Worm (Caenorhabditis elegans) whole organism, dauer: ENCODE results near the gene set-13.

ENCODE experiments used
- unc-62 ChIP-seq: sonication (generic microtip); optimal IDR thresholded peaks from 2 replicates; lab custom pipeline; 2017; ENCODE audit warnings: missing biosample characterization, missing genetic modification reagents, missing genetic modification characterization

The set-13 gene

ce11 chrII:2859873-2860821, 43.4 kb downstream of the set-13 start:
- no peak for TF ChIP-seq unc-62 (GFP tag; lab: Kevin White, UChicago)

- TF ChIP-seq unc-62 (GFP tag; lab: Kevin White, UChicago), result no peak
Measured at ce11 chrII:2861385-2862099, 44.8 kb downstream of the set-13 start.

ce11 chrII:2862557-2863035, 45.8 kb downstream of the set-13 start:
- no peak for TF ChIP-seq unc-62 (GFP tag; lab: Kevin White, UChicago)

- TF ChIP-seq unc-62 (GFP tag; lab: Kevin White, UChicago), result no peak
Measured at ce11 chrII:2864229-2864628, 47.5 kb downstream of the set-13 start, which contains the start of gene Y110A2AL.5. Y110A2AL.5 (plus strand) TSS chrII:2864529.

ce11 chrII:2865355-2865754, 48.6 kb downstream of the set-13 start:
- TF ChIP-seq unc-62 (GFP tag; lab: Kevin White, UChicago), result no peak

- no peak for TF ChIP-seq unc-62 (GFP tag; lab: Kevin White, UChicago)
Measured at ce11 chrII:2866541-2867124, 49.9 kb downstream of the set-13 start, which contains the start of the genes Y110A2AL.9 and Y110A2AL.3. Y110A2AL.9 (minus strand) TSS chrII:2866641. Y110A2AL.3 (plus strand) TSS chrII:2867074.

- TF ChIP-seq unc-62 (GFP tag; lab: Kevin White, UChicago), result no peak
Measured at ce11 chrII:2867701-2868100, 50.9 kb downstream of the set-13 start, which contains the start of gene Y110A2AL.2. Y110A2AL.2 (plus strand) TSS chrII:2868001.
